Fruit fly (Drosophila melanogaster): ENCODE results near the gene CG3285.

CG3285 gene

dm6 chr2L:3376684-3377086, 46.0 kb downstream of the CG3285 start, which contains the start of the genes CG9662 and Ptpa (continued):
- TF ChIP-seq CG1647 (GFP tag; optimal IDR thresholded peaks at IDR 0.05) (peak; percentile 75), CG9437 (GFP tag; optimal IDR thresholded peaks at IDR 0.05) (peak; percentile 79), CG4854 (GFP tag; optimal IDR thresholded peaks at IDR 0.05) (peak; percentile 49), odd (GFP tag; optimal IDR thresholded peaks at IDR 0.05) (no peak), CG3163 (GFP tag; optimal IDR thresholded peaks at IDR 0.05) (peak; percentile 62), nau (GFP tag; optimal IDR thresholded peaks at IDR 0.05) (no peak), Max (GFP tag; optimal IDR thresholded peaks at IDR 0.05) (peak; percentile 77), CG1529 (GFP tag; optimal IDR thresholded peaks at IDR 0.05) (no peak), CG18011 (GFP tag; optimal IDR thresholded peaks at IDR 0.05) (peak; percentile 42), Dfd (GFP tag; optimal IDR thresholded peaks at IDR 0.05) (peak in 1 of 2 experiments; percentile 43), CG4282 (GFP tag; optimal IDR thresholded peaks at IDR 0.05) (peak; percentile 62), Ets97D (GFP tag; optimal IDR thresholded peaks at IDR 0.05) (peak; percentile 80), CG2129 (GFP tag; IDR thresholded peaks at IDR 0.05; ENCODE audit: partially characterized antibody) (peak; percentile 85), CG1602 (GFP tag; optimal IDR thresholded peaks at IDR 0.05) (peak; percentile 89), CG4424 (GFP tag; optimal IDR thresholded peaks at IDR 0.05) (peak; percentile 81), CG17612 (GFP tag; IDR thresholded peaks at IDR 0.05) (no peak), C15 (GFP tag; IDR thresholded peaks at IDR 0.05) (no peak), CG8478 (optimal IDR thresholded peaks at IDR 0.05) (no peak), bab2 (GFP tag; optimal IDR thresholded peaks at IDR 0.05) (peak; percentile 90), CG12236 (GFP tag; optimal IDR thresholded peaks at IDR 0.05) (peak; percentile 49), CG2712 (tag; optimal IDR thresholded peaks at IDR 0.05) (peak; percentile 87), lmd (GFP tag; IDR thresholded peaks at IDR 0.05) (peak; percentile 88), esg (GFP tag; conservative IDR thresholded peaks at IDR 0.05) (peak; percentile 85), CG17568 (GFP tag; optimal IDR thresholded peaks at IDR 0.05) (no peak), CG7839 (tag; optimal IDR thresholded peaks at IDR 0.05) (peak; percentile 78), D19A (tag; optimal IDR thresholded peaks at IDR 0.05) (peak; percentile 46), CG6272 (GFP tag; IDR thresholded peaks at IDR 0.05) (peak; percentile 87), slbo (GFP tag; IDR thresholded peaks at IDR 0.05) (peak; percentile 92), Stat92E (GFP tag; optimal IDR thresholded peaks at IDR 0.05) (no peak), Spps (tag; optimal IDR thresholded peaks at IDR 0.05) (no peak), Bgb (GFP tag; IDR thresholded peaks at IDR 0.05; ENCODE audit: partially characterized antibody) (peak; percentile 89), CG10462 (GFP tag; optimal IDR thresholded peaks at IDR 0.05) (peak; percentile 47), pan (optimal IDR thresholded peaks at IDR 0.05) (no peak), pan (GFP tag; optimal IDR thresholded peaks at IDR 0.05 in 1 of 2, IDR thresholded peaks at IDR 0.05 in 1 of 2) (peak in 1 of 2 experiments; percentile 77), scrt (GFP tag; optimal IDR thresholded peaks at IDR 0.05) (peak; percentile 39), CG14441 (GFP tag; IDR thresholded peaks at IDR 0.05) (peak; percentile 76), CG2889 (GFP tag; IDR thresholded peaks at IDR 0.05) (peak; percentile 75; the same call in 1 of the 3 replicates), dm (GFP tag; optimal IDR thresholded peaks at IDR 0.05) (peak; percentile 84), CG1233 (GFP tag; optimal IDR thresholded peaks at IDR 0.05) (peak; percentile 55), cad (GFP tag; optimal IDR thresholded peaks at IDR 0.05) (no peak), CG12744 (GFP tag; optimal IDR thresholded peaks at IDR 0.05) (peak; percentile 75), CG30431 (GFP tag; optimal IDR thresholded peaks at IDR 0.05) (peak; percentile 74), CG3995 (GFP tag; optimal IDR thresholded peaks at IDR 0.05) (peak; percentile 59), crc (GFP tag; optimal IDR thresholded peaks at IDR 0.05) (peak; percentile 43), Ssrp (tag; optimal IDR thresholded peaks at IDR 0.05) (peak; percentile 79), cas (GFP tag; IDR thresholded peaks at IDR 0.05) (peak; percentile 47; the same call in 1 of the 2 replicates), Awh (GFP tag; IDR thresholded peaks at IDR 0.05) (peak; percentile 63), CG34376 (GFP tag; optimal IDR thresholded peaks at IDR 0.05) (peak; percentile 22), chm (GFP tag; IDR thresholded peaks at IDR 0.05) (no peak), dan (GFP tag; IDR thresholded peaks at IDR 0.05) (peak; percentile 72), knrl (GFP tag; IDR thresholded peaks at IDR 0.05; ENCODE audit: partially characterized antibody) (peak; percentile 98), Tbp (GFP tag; optimal IDR thresholded peaks at IDR 0.05) (no peak)

Measured in whole organism, embryonic.